Worm (Caenorhabditis elegans) whole organism, L4 larva: ENCODE measurements around the gene T21D12.12.

Experiments used
- Y105C5A.15 ChIP-seq: fragments of 200-800 bp; sonication (Bioruptor generic); IDR thresholded peaks from 2 replicates; pipeline ENCODE4 v1.3.6; 2022; ENCODE audit warnings: missing genetic modification characterization, missing compliant biosample characterization
- ama-1 ChIP-seq: fragments of 150-350 bp; optimal IDR thresholded peaks from 2 replicates; lab custom pipeline; 2014; ENCODE audit warnings: inconsistent platforms, mixed read lengths
- ceh-20 ChIP-seq: fragments of 200-800 bp; sonication (Bioruptor generic); IDR thresholded peaks from 2 replicates; pipeline ENCODE4 v1.3.6; 2022; ENCODE audit warnings: missing genetic modification reagents, missing genetic modification characterization, missing compliant biosample characterization
- ceh-32 ChIP-seq: sonication (generic microtip); optimal IDR thresholded peaks from 2 replicates; lab custom pipeline; 2016; ENCODE audit warnings: mild to moderate bottlenecking, missing genetic modification characterization, missing compliant biosample characterization; ENCODE audit not compliant: poor library complexity
- fos-1 ChIP-seq: fragments of 150-350 bp; optimal IDR thresholded peaks from 2 replicates; lab custom pipeline; 2014; ENCODE audit warnings: missing biosample characterization, missing genetic modification characterization
- nhr-11 ChIP-seq: fragments of 150-350 bp; optimal IDR thresholded peaks from 2 replicates; lab custom pipeline; 2014; ENCODE audit warnings: missing biosample characterization, missing genetic modification characterization

ce11 chrIV:269107-269506, 2.9 kb downstream of the T21D12.12 start, which contains the start of gene T21D12.11:
- TF ChIP-seq Y105C5A.15 (GFP tag; lab: Robert Waterston, UW) (no peak), ceh-20 (no peak), fos-1 (tag; lab: Kevin White, UChicago) (no peak), ama-1 (no peak), nhr-11 (no peak), ceh-32 (tag; lab: Kevin White, UChicago) (no peak)
